Worm (Caenorhabditis elegans) whole organism, young adult: Measurements from ENCODE around the gene C06B3.7.

Experiments
- B0019.2 ChIP-seq: fragments of 200-800 bp; sonication (Bioruptor generic); conservative IDR thresholded peaks from 2 replicates; pipeline ENCODE4 v1.3.6; 2022; ENCODE audit warnings: missing genetic modification reagents, missing genetic modification characterization, missing compliant biosample characterization
- attf-3 ChIP-seq: fragments of 200-800 bp; sonication (Bioruptor generic); conservative IDR thresholded peaks from 2 replicates; pipeline ENCODE4 v1.3.6; 2022; ENCODE audit warnings: missing genetic modification reagents, missing genetic modification characterization, missing compliant biosample characterization
- fkh-3 ChIP-seq: sonication (generic microtip); optimal IDR thresholded peaks from 2 replicates; lab custom pipeline; 2016; ENCODE audit warnings: mild to moderate bottlenecking, missing genetic modification characterization, missing compliant biosample characterization
- hsf-1 ChIP-seq: fragments of 200-800 bp; sonication (Bioruptor generic); IDR thresholded peaks from 2 replicates; pipeline ENCODE4 v1.3.6; 2022; ENCODE audit warnings: missing genetic modification reagents, missing genetic modification characterization, missing compliant biosample characterization
- madf-8 ChIP-seq: fragments of 200-800 bp; sonication (Bioruptor generic); conservative IDR thresholded peaks from 2 replicates; pipeline ENCODE4 v1.3.6; 2022; ENCODE audit warnings: missing genetic modification reagents, missing genetic modification characterization, missing compliant biosample characterization
- nhr-120 ChIP-seq: fragments of 200-800 bp; sonication (Bioruptor generic); IDR thresholded peaks from 2 replicates; pipeline ENCODE4 v1.3.6; 2022; ENCODE audit warnings: missing genetic modification characterization, missing compliant biosample characterization
- nhr-179 ChIP-seq: sonication (generic microtip); optimal IDR thresholded peaks from 2 replicates; lab custom pipeline; 2016; ENCODE audit warnings: mild to moderate bottlenecking, missing genetic modification characterization, missing compliant biosample characterization
- nhr-80 ChIP-seq: sonication (generic microtip); optimal IDR thresholded peaks from 2 replicates; lab custom pipeline; 2016; ENCODE audit warnings: missing genetic modification characterization, missing compliant biosample characterization
- pha-4 ChIP-seq: fragments of 150-350 bp; sonication (generic microtip); optimal IDR thresholded peaks from 2 replicates; lab custom pipeline; 2014; ENCODE audit warnings: missing biosample characterization, missing genetic modification reagents, missing genetic modification characterization
- unc-130 ChIP-seq: sonication (generic microtip); optimal IDR thresholded peaks from 2 replicates; lab custom pipeline; 2016; ENCODE audit warnings: missing genetic modification reagents, missing genetic modification characterization, missing compliant biosample characterization
- unc-62 ChIP-seq: fragments of 150-350 bp; optimal IDR thresholded peaks from 2 replicates; lab custom pipeline; 2014; ENCODE audit warnings: missing biosample characterization, missing genetic modification reagents, missing genetic modification characterization

- peak; percentile 61 for TF ChIP-seq nhr-80 (tag; lab: Kevin White, UChicago)
- TF ChIP-seq fkh-3: no peak
- TF ChIP-seq unc-62: no peak
- no peak for TF ChIP-seq madf-8 (GFP tag; lab: Robert Waterston, UW)
- no peak for TF ChIP-seq hsf-1 (GFP tag; lab: Robert Waterston, UW)
- no peak for TF ChIP-seq pha-4 (tag; lab: Kevin White, UChicago)
- TF ChIP-seq nhr-120: no peak
- no peak for TF ChIP-seq nhr-179 (tag; lab: Kevin White, UChicago)
- no peak for TF ChIP-seq B0019.2 (GFP tag; lab: Robert Waterston, UW)
- TF ChIP-seq attf-3 (GFP tag; lab: Robert Waterston, UW): no peak
- no peak for TF ChIP-seq unc-130 (GFP tag; lab: Kevin White, UChicago)
Observed at ce11 chrV:13879241-13879640, 30.2 kb upstream of the C06B3.7 start, which contains the start of gene lbp-7.
